Fruit fly (Drosophila melanogaster) whole organism, embryonic: ENCODE data around the gene dysc.

Experiments
- CG2120 ChIP-seq: fragments of 200-800 bp; sonication (Bioruptor generic); optimal IDR thresholded peaks from 3 replicates; lab custom pipeline; 2016; ENCODE audit warnings: missing biosample characterization, missing genetic modification characterization
- Opbp ChIP-seq: fragments of 200-800 bp; sonication (Bioruptor generic); IDR thresholded peaks from 3 replicates; pipeline ENCODE4 v1.3.6; 2022; ENCODE audit warnings: missing biosample characterization, missing genetic modification characterization; ENCODE audit not compliant: partially characterized antibody
- ham ChIP-seq: fragments of 200-800 bp; sonication (Bioruptor generic); IDR thresholded peaks from 2 replicates; pipeline ENCODE4 v1.3.6; 2022; ENCODE audit warnings: missing biosample characterization, missing genetic modification characterization
- lmd ChIP-seq: fragments of 200-800 bp; sonication (Bioruptor generic); IDR thresholded peaks from 2 replicates; pipeline ENCODE4 v1.3.6; 2022; ENCODE audit warnings: missing biosample characterization, missing genetic modification characterization
- sisA ChIP-seq: fragments of 200-800 bp; sonication (Bioruptor generic); IDR thresholded peaks from 2 replicates; pipeline ENCODE4 v1.3.6; 2022; ENCODE audit warnings: missing biosample characterization, missing genetic modification characterization

dm6 chr3L:13949440-13950066 is 46.5 kb upstream of the dysc start:
- no peak for TF ChIP-seq CG2120
- TF ChIP-seq lmd (GFP tag; lab: Robert Waterston, UW) = no peak
- no peak for TF ChIP-seq ham (GFP tag; lab: Robert Waterston, UW)
- TF ChIP-seq sisA (GFP tag; lab: Robert Waterston, UW) = no peak
- no peak for TF ChIP-seq Opbp (GFP tag; lab: Robert Waterston, UW)
